Fruit fly (Drosophila melanogaster) whole organism, prepupa: ENCODE data around the gene hng2.

Experiments
- CG3919 ChIP-seq: fragments of 200-800 bp; sonication (Bioruptor generic); optimal IDR thresholded peaks from 3 replicates; lab custom pipeline; 2016; ENCODE audit warnings: missing biosample characterization, missing genetic modification characterization
- OdsH ChIP-seq: fragments of 200-800 bp; sonication (Bioruptor generic); optimal IDR thresholded peaks from 3 replicates; lab custom pipeline; 2016; ENCODE audit warnings: missing biosample characterization, missing genetic modification characterization
- eg ChIP-seq: fragments of 200-800 bp; sonication (Bioruptor generic); IDR thresholded peaks from 3 replicates; pipeline ENCODE4 v1.3.6; 2022; ENCODE audit warnings: missing biosample characterization, missing genetic modification characterization

DNA sequence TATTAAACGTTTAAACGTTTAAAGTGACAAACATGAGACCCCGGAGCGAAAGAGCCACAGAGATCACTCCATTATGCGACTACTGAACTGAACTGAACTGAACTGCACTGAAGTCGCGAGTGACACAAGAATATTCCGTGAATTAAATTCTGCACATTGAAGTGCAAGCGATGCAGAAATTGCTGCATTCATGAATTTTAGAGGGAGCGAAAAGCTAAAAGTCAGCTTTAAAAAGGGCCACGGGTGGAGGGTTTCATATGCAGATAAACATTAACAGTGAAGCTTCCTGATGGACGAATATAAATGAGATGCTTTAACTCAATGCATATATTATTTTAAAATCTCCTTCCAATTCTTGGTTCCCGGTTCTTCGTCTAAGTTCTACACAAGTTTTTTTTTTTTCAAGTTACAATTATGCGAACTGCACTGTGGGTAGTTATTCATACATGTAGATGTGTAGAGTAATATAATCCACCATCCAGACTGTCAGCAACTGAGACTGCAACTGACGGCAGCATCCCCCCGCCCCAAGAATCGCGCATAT lies 41.0 kb downstream of the hng2 start:
- TF ChIP-seq CG3919 (peak; percentile 64), OdsH (GFP tag; lab: Kevin White, UChicago) (peak; percentile 64), eg (peak; percentile 56; the same call in 1 of the 3 replicates)
